Worm (Caenorhabditis elegans) whole organism, late embryonic: Measurements from ENCODE around the gene C46F9.6.

Experiments used
- ama-1 ChIP-seq: fragments of 150-350 bp; optimal IDR thresholded peaks from 2 replicates; lab custom pipeline; 2014
- tbx-2 ChIP-seq: sonication (generic microtip); optimal IDR thresholded peaks from 2 replicates; lab custom pipeline; 2016; ENCODE audit warnings: missing genetic modification characterization, missing compliant biosample characterization

ce11 chrII:1869120-1869519 is 28.9 kb upstream of the C46F9.6 start, which contains the start of gene math-14:
- TF ChIP-seq tbx-2 (tag; lab: Kevin White, UChicago) (no peak), ama-1 (lab: Kevin White, UChicago) (no peak)
